Worm (Caenorhabditis elegans) whole organism, L4 larva: ENCODE results near the gene Y116A8C.44.

ENCODE experiments used
- D1046.2 ChIP-seq: fragments of 200-800 bp; sonication (Bioruptor generic); IDR thresholded peaks from 2 replicates; pipeline ENCODE4 v1.3.6; 2022; ENCODE audit warnings: missing genetic modification characterization, missing compliant biosample characterization
- F10B5.3 ChIP-seq: sonication (generic microtip); optimal IDR thresholded peaks from 2 replicates; lab custom pipeline; 2016; ENCODE audit warnings: mild to moderate bottlenecking, missing genetic modification characterization, missing compliant biosample characterization
- F37D6.2 ChIP-seq: sonication (generic microtip); optimal IDR thresholded peaks from 2 replicates; lab custom pipeline; 2016; ENCODE audit warnings: mild to moderate bottlenecking, missing genetic modification characterization, missing compliant biosample characterization
- F44E2.7 ChIP-seq: fragments of 200-800 bp; sonication (Bioruptor generic); IDR thresholded peaks from 2 replicates; pipeline ENCODE4 v2.1.2; 2022; ENCODE audit warnings: missing genetic modification characterization, missing compliant biosample characterization
- F49E8.2 ChIP-seq: sonication (generic microtip); optimal IDR thresholded peaks from 2 replicates; lab custom pipeline; 2016; ENCODE audit warnings: missing compliant biosample characterization, mild to moderate bottlenecking, missing genetic modification characterization, borderline replicate concordance
- T26A8.4 ChIP-seq: fragments of 200-800 bp; sonication (Bioruptor generic); IDR thresholded peaks from 2 replicates; pipeline ENCODE4 v1.3.6; 2022; ENCODE audit warnings: missing genetic modification characterization, missing compliant biosample characterization
- Y105C5A.15 ChIP-seq: fragments of 200-800 bp; sonication (Bioruptor generic); IDR thresholded peaks from 2 replicates; pipeline ENCODE4 v1.3.6; 2022; ENCODE audit warnings: missing genetic modification characterization, missing compliant biosample characterization
- ZK546.5 ChIP-seq, 2 experiments: sonication (generic microtip); optimal IDR thresholded peaks; 2 replicates each; lab custom pipeline; 2017; ENCODE audit warnings: missing biosample characterization in 2 of 2, missing genetic modification characterization in 2 of 2
- aha-1 ChIP-seq: fragments of 150-350 bp; peaks from one replicate; lab custom pipeline; 2014; ENCODE audit warnings: missing biosample characterization, missing genetic modification characterization
- arid-1 ChIP-seq: fragments of 200-800 bp; sonication (Bioruptor generic); conservative IDR thresholded peaks from 2 replicates; pipeline ENCODE4 v1.3.6; 2022; ENCODE audit warnings: missing genetic modification reagents, missing genetic modification characterization, missing compliant biosample characterization
- ceh-20 ChIP-seq: fragments of 200-800 bp; sonication (Bioruptor generic); IDR thresholded peaks from 2 replicates; pipeline ENCODE4 v1.3.6; 2022; ENCODE audit warnings: missing genetic modification reagents, missing genetic modification characterization, missing compliant biosample characterization
- ceh-28 ChIP-seq: fragments of 150-350 bp; optimal IDR thresholded peaks from 2 replicates; lab custom pipeline; 2014; ENCODE audit warnings: missing biosample characterization, missing genetic modification reagents, missing genetic modification characterization
- ceh-82 ChIP-seq: sonication (generic microtip); optimal IDR thresholded peaks from 2 replicates; lab custom pipeline; 2017; ENCODE audit warnings: missing biosample characterization, missing genetic modification characterization
- dmd-8 ChIP-seq: fragments of 200-800 bp; sonication (Bioruptor generic); IDR thresholded peaks from 2 replicates; pipeline ENCODE4 v1.3.6; 2022; ENCODE audit warnings: missing genetic modification characterization, missing compliant biosample characterization
- dmd-9 ChIP-seq: fragments of 200-800 bp; sonication (Bioruptor generic); IDR thresholded peaks from 2 replicates; pipeline ENCODE4 v1.3.6; 2022; ENCODE audit warnings: missing genetic modification reagents, missing genetic modification characterization, missing compliant biosample characterization
- dpl-1 ChIP-seq: fragments of 150-350 bp; optimal IDR thresholded peaks from 2 replicates; lab custom pipeline; 2014; ENCODE audit warnings: missing biosample characterization, missing genetic modification reagents, missing genetic modification characterization
- dve-1 ChIP-seq: sonication (generic microtip); optimal IDR thresholded peaks from 2 replicates; lab custom pipeline; 2017; ENCODE audit warnings: antibody characterized with exemption, mild to moderate bottlenecking, missing genetic modification characterization, missing compliant biosample characterization; ENCODE audit not compliant: insufficient read depth
- fos-1 ChIP-seq: fragments of 150-350 bp; optimal IDR thresholded peaks from 2 replicates; lab custom pipeline; 2014; ENCODE audit warnings: missing biosample characterization, missing genetic modification characterization
- hif-1 ChIP-seq, 2 experiments: sonication (generic microtip); optimal IDR thresholded peaks; 2 replicates each; lab custom pipeline; 2016 to 2017; ENCODE audit warnings: missing compliant biosample characterization in 2 of 2, missing genetic modification characterization in 2 of 2, missing genetic modification reagents in 2 of 2, missing genotype in 2 of 2, mild to moderate bottlenecking in 1 of 2
- jun-1 ChIP-seq: fragments of 150-350 bp; optimal IDR thresholded peaks from 2 replicates; lab custom pipeline; 2014; ENCODE audit warnings: missing biosample characterization, missing genetic modification reagents, missing genetic modification characterization
- lim-7 ChIP-seq: fragments of 200-800 bp; sonication (Bioruptor generic); IDR thresholded peaks from 2 replicates; pipeline ENCODE4 v1.3.6; 2022; ENCODE audit warnings: missing genetic modification characterization, missing compliant biosample characterization
- lin-13 ChIP-seq: fragments of 150-350 bp; optimal IDR thresholded peaks from 2 replicates; lab custom pipeline; 2014; ENCODE audit warnings: missing biosample characterization, missing genetic modification reagents, missing genetic modification characterization
- lin-38 ChIP-seq: fragments of 200-800 bp; sonication (Bioruptor generic); IDR thresholded peaks from 2 replicates; pipeline ENCODE4 v1.3.6; 2022; ENCODE audit warnings: missing genetic modification reagents, missing genetic modification characterization, missing compliant biosample characterization
- lin-39 ChIP-seq: fragments of 150-350 bp; optimal IDR thresholded peaks from 2 replicates; lab custom pipeline; 2014; ENCODE audit warnings: missing biosample characterization, missing genetic modification reagents, missing genetic modification characterization
- lsy-2 ChIP-seq, 2 experiments: fragments of 150-350 bp in 1 of 2; sonication (generic microtip) in 1 of 2; optimal IDR thresholded peaks; 2 replicates each; lab custom pipeline; 2014 to 2017; ENCODE audit warnings: missing biosample characterization in 2 of 2, missing genetic modification characterization in 2 of 2
- madf-5 ChIP-seq, 2 experiments: fragments of 200-800 bp; sonication (Bioruptor generic); IDR thresholded peaks; 2 replicates each; pipeline ENCODE4 v1.3.6; 2022; ENCODE audit warnings: missing compliant biosample characterization in 2 of 2, missing genetic modification characterization in 2 of 2
- madf-9 ChIP-seq: fragments of 200-800 bp; sonication (Bioruptor generic); conservative IDR thresholded peaks from 2 replicates; pipeline ENCODE4 v1.3.6; 2022; ENCODE audit warnings: missing genetic modification reagents, missing genetic modification characterization, missing compliant biosample characterization
- mep-1 ChIP-seq: fragments of 150-350 bp; sonication (generic microtip); optimal IDR thresholded peaks from 3 replicates; lab custom pipeline; 2014; ENCODE audit warnings: missing biosample characterization, missing genetic modification characterization
- mes-2 ChIP-seq: sonication (generic microtip); optimal IDR thresholded peaks from 2 replicates; lab custom pipeline; 2016; ENCODE audit warnings: missing genotype, mild to moderate bottlenecking, missing genetic modification characterization, missing compliant biosample characterization; ENCODE audit not compliant: poor library complexity, severe bottlenecking
- nhr-11 ChIP-seq: fragments of 150-350 bp; optimal IDR thresholded peaks from 2 replicates; lab custom pipeline; 2014; ENCODE audit warnings: missing biosample characterization, missing genetic modification characterization
- nhr-111 ChIP-seq: fragments of 200-800 bp; sonication (Bioruptor generic); optimal IDR thresholded peaks from 2 replicates; lab custom pipeline; 2018; ENCODE audit warnings: mild to moderate bottlenecking, missing genetic modification characterization, missing compliant biosample characterization
- nhr-25 ChIP-seq: sonication (generic microtip); optimal IDR thresholded peaks from 2 replicates; lab custom pipeline; 2017; ENCODE audit warnings: missing genetic modification characterization, mild to moderate bottlenecking, missing compliant biosample characterization, antibody characterized with exemption, moderate library complexity, borderline replicate concordance; ENCODE audit not compliant: insufficient read depth
- nhr-28 ChIP-seq: fragments of 150-350 bp; optimal IDR thresholded peaks from 2 replicates; lab custom pipeline; 2014; ENCODE audit warnings: missing biosample characterization, missing genetic modification characterization
- nhr-41 ChIP-seq: fragments of 200-800 bp; sonication (Bioruptor generic); IDR thresholded peaks from 2 replicates; pipeline ENCODE4 v1.3.6; 2022; ENCODE audit warnings: missing genetic modification reagents, missing genetic modification characterization, missing compliant biosample characterization
- nhr-42 ChIP-seq: fragments of 200-800 bp; sonication (Bioruptor generic); IDR thresholded peaks from 2 replicates; pipeline ENCODE4 v1.3.6; 2022; ENCODE audit warnings: missing genetic modification characterization, missing compliant biosample characterization
- pha-4 ChIP-seq, 2 experiments: fragments of 150-350 bp in 1 of 2; fragments of 200-800 bp in 1 of 2; sonication (Bioruptor generic) in 1 of 2; IDR thresholded peaks in 1 of 2; optimal IDR thresholded peaks in 1 of 2; 2 replicates each; pipeline versions ENCODE4 v1.3.6 to Lab custom; 2014 to 2022; ENCODE audit warnings: missing genetic modification characterization in 2 of 2, missing genetic modification reagents in 2 of 2, missing biosample characterization in 1 of 2, missing compliant biosample characterization in 1 of 2
- php-3 ChIP-seq: fragments of 200-800 bp; sonication (Bioruptor generic); IDR thresholded peaks from 2 replicates; pipeline ENCODE4 v1.3.6; 2022; ENCODE audit warnings: missing genetic modification reagents, missing genetic modification characterization, missing compliant biosample characterization
- pqm-1 ChIP-seq: sonication (generic microtip); optimal IDR thresholded peaks from 2 replicates; lab custom pipeline; 2017; ENCODE audit warnings: missing biosample characterization, missing genetic modification characterization
- saeg-2 ChIP-seq: fragments of 200-800 bp; sonication (Bioruptor generic); IDR thresholded peaks from 2 replicates; pipeline ENCODE4 v1.3.6; 2022; ENCODE audit warnings: missing genetic modification reagents, missing genetic modification characterization, missing compliant biosample characterization
- set-16 ChIP-seq: fragments of 200-800 bp; sonication (Bioruptor generic); IDR thresholded peaks from 2 replicates; pipeline ENCODE4 v1.3.6; 2022; ENCODE audit warnings: missing genetic modification reagents, missing genetic modification characterization, missing compliant biosample characterization
- snpc-1.2 ChIP-seq: fragments of 200-800 bp; sonication (Bioruptor generic); IDR thresholded peaks from 2 replicates; pipeline ENCODE4 v1.3.6; 2022; ENCODE audit warnings: missing genetic modification reagents, missing genetic modification characterization, missing compliant biosample characterization
- snpc-4 ChIP-seq: fragments of 150-350 bp; optimal IDR thresholded peaks from 2 replicates; lab custom pipeline; 2014; ENCODE audit warnings: missing biosample characterization, missing genetic modification characterization
- spr-1 ChIP-seq: sonication (generic microtip); optimal IDR thresholded peaks from 2 replicates; lab custom pipeline; 2016; ENCODE audit warnings: mild to moderate bottlenecking, missing genetic modification characterization, missing compliant biosample characterization
- spr-3 ChIP-seq: fragments of 200-800 bp; sonication (Bioruptor generic); optimal IDR thresholded peaks from 2 replicates; lab custom pipeline; 2018; ENCODE audit warnings: mild to moderate bottlenecking, missing genetic modification characterization, missing compliant biosample characterization
- vab-7 ChIP-seq: fragments of 200-800 bp; sonication (Bioruptor generic); IDR thresholded peaks from 2 replicates; pipeline ENCODE4 v1.3.6; 2022; ENCODE audit warnings: missing genetic modification reagents, missing genetic modification characterization, missing compliant biosample characterization
- zfp-2 ChIP-seq: sonication (generic microtip); optimal IDR thresholded peaks from 2 replicates; lab custom pipeline; 2016; ENCODE audit warnings: mild to moderate bottlenecking, missing genetic modification characterization, missing compliant biosample characterization

The Y116A8C.44 gene

ce11 chrIV:17087384-17088099 is 29.6 kb upstream of the Y116A8C.44 start, which contains the start of the genes snx-13 and snr-1 (continued):
- TF ChIP-seq dmd-9 (GFP tag; lab: Robert Waterston, UW) (peak; percentile 80), nhr-25 (no peak), zfp-2 (tag; lab: Kevin White, UChicago) (peak; percentile 62), spr-1 (tag; lab: Kevin White, UChicago) (peak; percentile 40), lsy-2 (tag; optimal IDR thresholded peaks at IDR 0.05; lab: Kevin White, UChicago) (peak; percentile 35 to 82), set-16 (GFP tag; lab: Robert Waterston, UW) (0 out of 2 replicates have a peak, but pooled peaks have one; percentile 13), T26A8.4 (GFP tag; lab: Robert Waterston, UW) (no peak), F37D6.2 (tag; lab: Kevin White, UChicago) (peak; percentile 69), dpl-1 (GFP tag; lab: Kevin White, UChicago) (peak; percentile 69), fos-1 (tag; lab: Kevin White, UChicago) (no peak), dmd-8 (GFP tag; lab: Robert Waterston, UW) (no peak), saeg-2 (GFP tag; lab: Robert Waterston, UW) (no peak), arid-1 (GFP tag; lab: Robert Waterston, UW) (peak; percentile 61; the same call in 1 of the 2 replicates), ceh-82 (tag; lab: Kevin White, UChicago) (no peak), nhr-41 (GFP tag; lab: Robert Waterston, UW) (no peak), ceh-20 (GFP tag; lab: Robert Waterston, UW) (no peak), aha-1 (tag; lab: Kevin White, UChicago) (peak; percentile 97), nhr-111 (no peak), nhr-28 (peak; percentile 44), pqm-1 (no peak), mep-1 (tag; lab: Kevin White, UChicago) (peak; percentile 82), F10B5.3 (tag; lab: Kevin White, UChicago) (no peak), madf-9 (GFP tag; lab: Robert Waterston, UW) (peak; percentile 76; the same call in 1 of the 2 replicates), nhr-42 (no peak), madf-5 (GFP tag; IDR thresholded peaks at IDR 0.05; lab: Robert Waterston, UW) (0 out of 4 replicates have a peak, but pooled peaks of 1 of the 2 experiments have one; percentile 62), jun-1 (no peak), vab-7 (peak; percentile 86), lin-39 (tag; lab: Kevin White, UChicago) (no peak), F49E8.2 (tag; lab: Kevin White, UChicago) (peak; percentile 3), hif-1 (tag; optimal IDR thresholded peaks at IDR 0.05; lab: Kevin White, UChicago) (peak in 1 of 2 experiments; percentile 95)

ce11 chrIV:17084839-17085238 is 26.9 kb upstream of the Y116A8C.44 start:
- no peak for TF ChIP-seq nhr-11 (tag; lab: Kevin White, UChicago)
- no peak for TF ChIP-seq mep-1 (tag; lab: Kevin White, UChicago)
- no peak for TF ChIP-seq spr-3 (GFP tag; lab: Kevin White, UChicago)
- peak; percentile 80 for TF ChIP-seq snpc-1.2 (GFP tag; lab: Robert Waterston, UW)
- TF ChIP-seq ceh-28 (tag; lab: Kevin White, UChicago) = no peak
- no peak for TF ChIP-seq Y105C5A.15 (GFP tag; lab: Robert Waterston, UW)
- no peak for TF ChIP-seq ZK546.5 (tag; optimal IDR thresholded peaks at IDR 0.05; lab: Kevin White, UChicago)
- TF ChIP-seq aha-1 (tag; lab: Kevin White, UChicago) = peak; percentile 74
- peak; percentile 41 for TF ChIP-seq lin-38 (GFP tag; lab: Robert Waterston, UW)
- TF ChIP-seq spr-1 (tag; lab: Kevin White, UChicago) = no peak

DNA sequence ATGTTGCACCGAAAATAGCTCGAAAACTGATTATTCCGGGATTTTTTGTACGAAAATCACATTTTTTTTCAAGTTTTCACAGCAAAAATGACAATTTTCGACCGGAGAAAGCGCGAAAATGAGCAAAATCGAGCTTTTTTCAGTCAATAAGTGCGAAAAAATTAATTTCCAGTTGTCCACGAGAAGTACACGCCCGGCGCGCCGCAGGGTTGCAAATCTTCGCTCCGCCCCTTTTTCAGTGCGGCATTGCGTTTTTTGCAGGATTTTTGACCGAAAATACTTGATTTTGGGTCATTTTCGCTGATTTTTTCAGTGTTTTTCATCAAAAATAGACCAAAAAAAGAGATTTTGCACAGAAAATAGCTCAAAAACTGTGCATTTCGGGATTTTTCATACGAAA is 26.4 kb upstream of the Y116A8C.44 start:
- TF ChIP-seq set-16 (GFP tag; lab: Robert Waterston, UW) (no peak), php-3 (GFP tag; lab: Robert Waterston, UW) (no peak), dve-1 (tag; lab: Kevin White, UChicago) (no peak), pha-4 (GFP tag; IDR thresholded peaks at IDR 0.05; lab: Robert Waterston, UW) (no peak), pha-4 (tag; optimal IDR thresholded peaks at IDR 0.05; lab: Kevin White, UChicago) (no peak), dmd-9 (GFP tag; lab: Robert Waterston, UW) (0 out of 2 replicates have a peak, but pooled peaks have one; percentile 7), lin-13 (no peak), dpl-1 (GFP tag; lab: Kevin White, UChicago) (peak; percentile 0), mes-2 (tag; lab: Kevin White, UChicago) (no peak), lim-7 (GFP tag; lab: Robert Waterston, UW) (no peak), D1046.2 (GFP tag; lab: Robert Waterston, UW) (no peak), snpc-4 (tag; lab: Kevin White, UChicago) (no peak), F44E2.7 (GFP tag; lab: Robert Waterston, UW) (no peak), pqm-1 (no peak)
